Worm (Caenorhabditis elegans) whole organism, mixed stage, embryonic: ENCODE results near the gene Y38E10A.2.

Experiments
- bed-3 ChIP-seq: fragments of 200-800 bp; sonication (Bioruptor generic); optimal IDR thresholded peaks from 3 replicates; lab custom pipeline; 2018; ENCODE audit warnings: mild to moderate bottlenecking, missing genetic modification characterization, moderate library complexity, missing compliant biosample characterization
- blmp-1 ChIP-seq: fragments of 150-350 bp; optimal IDR thresholded peaks from 2 replicates; lab custom pipeline; 2014; ENCODE audit warnings: missing biosample characterization, missing genetic modification characterization
- ceh-43 ChIP-seq: fragments of 200-800 bp; sonication (Bioruptor generic); optimal IDR thresholded peaks from 2 replicates; lab custom pipeline; 2018; ENCODE audit warnings: mild to moderate bottlenecking, missing genetic modification characterization, moderate library complexity, missing compliant biosample characterization
- elt-3 ChIP-seq: fragments of 150-350 bp; optimal IDR thresholded peaks from 2 replicates; lab custom pipeline; 2014; ENCODE audit warnings: missing biosample characterization, missing genetic modification characterization
- flh-1 ChIP-seq: fragments of 200-800 bp; sonication (Bioruptor generic); optimal IDR thresholded peaks from 2 replicates; lab custom pipeline; 2018; ENCODE audit warnings: mild to moderate bottlenecking, missing genetic modification characterization, moderate library complexity, missing compliant biosample characterization
- lin-13 ChIP-seq: fragments of 150-350 bp; optimal IDR thresholded peaks from 2 replicates; lab custom pipeline; 2014; ENCODE audit warnings: missing biosample characterization, missing genetic modification characterization
- nhr-28 ChIP-seq: fragments of 150-350 bp; optimal IDR thresholded peaks from 2 replicates; lab custom pipeline; 2014; ENCODE audit warnings: missing biosample characterization, missing genetic modification characterization
- nhr-76 ChIP-seq: sonication (generic microtip); optimal IDR thresholded peaks from 2 replicates; lab custom pipeline; 2017; ENCODE audit warnings: missing biosample characterization, missing genetic modification characterization
- unc-39 ChIP-seq: fragments of 150-350 bp; optimal IDR thresholded peaks from 2 replicates; lab custom pipeline; 2014; ENCODE audit warnings: missing biosample characterization, missing genetic modification characterization

ce11 chrII:12530958-12531357, 42.5 kb downstream of the Y38E10A.2 start, which contains the start of gene srx-120:
- TF ChIP-seq nhr-76 (no peak), ceh-43 (GFP tag; lab: Kevin White, UChicago) (no peak), blmp-1 (tag; lab: Kevin White, UChicago) (no peak), lin-13 (tag; lab: Kevin White, UChicago) (no peak), elt-3 (no peak), bed-3 (GFP tag; lab: Kevin White, UChicago) (no peak), nhr-28 (tag; lab: Kevin White, UChicago) (no peak), unc-39 (tag; lab: Kevin White, UChicago) (no peak), flh-1 (no peak)
